Fruit fly (Drosophila melanogaster) whole organism, prepupa: ENCODE data around the gene yellow-e2.

Source experiments
- Blimp-1 ChIP-seq: fragments of 200-800 bp; sonication (Bioruptor generic); optimal IDR thresholded peaks from 3 replicates; lab custom pipeline; 2017; ENCODE audit warnings: missing biosample characterization, missing genetic modification characterization, mild to moderate bottlenecking, moderate library complexity, missing genetic modification reagents
- CG16779 ChIP-seq: fragments of 200-800 bp; sonication (Bioruptor generic); optimal IDR thresholded peaks from 3 replicates; lab custom pipeline; 2017; ENCODE audit warnings: missing biosample characterization, mild to moderate bottlenecking, missing genetic modification characterization
- CG6792 ChIP-seq: fragments of 200-800 bp; sonication (Bioruptor generic); optimal IDR thresholded peaks from 3 replicates; lab custom pipeline; 2016; ENCODE audit warnings: missing biosample characterization, missing genetic modification characterization
- Eip75B ChIP-seq: fragments of 200-800 bp; sonication (Bioruptor generic); optimal IDR thresholded peaks from 3 replicates; lab custom pipeline; 2016; ENCODE audit warnings: missing biosample characterization, missing genetic modification characterization
- Smox ChIP-seq: fragments of 200-800 bp; sonication (Bioruptor generic); optimal IDR thresholded peaks from 3 replicates; lab custom pipeline; 2016; ENCODE audit warnings: missing biosample characterization, missing genetic modification characterization
- dac ChIP-seq: fragments of 200-800 bp; sonication (Bioruptor generic); optimal IDR thresholded peaks from 2 replicates; lab custom pipeline; 2017; ENCODE audit warnings: missing biosample characterization, mild to moderate bottlenecking, missing genetic modification characterization
- dsx ChIP-seq: fragments of 200-800 bp; optimal IDR thresholded peaks from 3 replicates; lab custom pipeline; 2019; ENCODE audit warnings: missing biosample characterization, mild to moderate bottlenecking, missing genetic modification characterization, moderate library complexity; ENCODE audit not compliant: poor library complexity, severe bottlenecking
- esn ChIP-seq: fragments of 200-800 bp; sonication (Bioruptor generic); optimal IDR thresholded peaks from 2 replicates; lab custom pipeline; 2016; ENCODE audit warnings: missing biosample characterization, mild to moderate bottlenecking, missing genetic modification characterization, moderate library complexity
- fd59A ChIP-seq: fragments of 200-800 bp; sonication (Bioruptor generic); optimal IDR thresholded peaks from 2 replicates; lab custom pipeline; 2017; ENCODE audit warnings: missing biosample characterization, mild to moderate bottlenecking, missing genetic modification characterization, missing genetic modification reagents
- fd85E ChIP-seq: fragments of 200-800 bp; sonication (Bioruptor generic); optimal IDR thresholded peaks from 3 replicates; lab custom pipeline; 2016; ENCODE audit warnings: missing biosample characterization, missing genetic modification characterization

DNA sequence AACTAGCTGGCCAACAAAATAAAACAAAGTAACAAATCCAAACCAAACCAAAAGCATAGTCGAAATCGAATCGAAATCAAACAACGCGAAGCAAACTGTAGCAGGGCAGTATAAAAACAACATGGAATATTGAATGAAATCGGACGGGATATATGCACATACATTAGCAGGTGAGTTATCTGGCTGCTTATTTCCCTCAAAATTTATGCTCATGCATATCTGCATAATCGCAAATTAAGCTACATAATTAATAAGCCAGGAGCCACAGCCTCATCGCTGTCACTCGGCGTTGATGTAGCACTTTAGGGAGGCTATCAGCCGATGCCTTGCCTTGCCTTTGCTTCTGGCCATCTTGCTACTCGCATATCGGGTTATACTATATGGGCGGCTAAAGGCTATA, 45.5 kb upstream of the yellow-e2 start:
- TF ChIP-seq CG6792 (GFP tag; lab: Kevin White, UChicago) (no peak), esn (GFP tag; lab: Kevin White, UChicago) (no peak), fd59A (GFP tag; lab: Kevin White, UChicago) (no peak), dac (no peak), Smox (GFP tag; lab: Kevin White, UChicago) (no peak), Eip75B (no peak), dsx (GFP tag; lab: Kevin White, UChicago) (no peak), CG16779 (tag; lab: Kevin White, UChicago) (no peak), fd85E (GFP tag; lab: Kevin White, UChicago) (no peak), Blimp-1 (GFP tag; lab: Kevin White, UChicago) (no peak)
